Worm (Caenorhabditis elegans): Measurements from ENCODE around the gene odr-2.
"Not testable (repeated sequence)": the region's sequence is repeated elsewhere in the genome, so short reads cannot be mapped to it uniquely, and the experiment has no call there.

The odr-2 gene

DNA sequence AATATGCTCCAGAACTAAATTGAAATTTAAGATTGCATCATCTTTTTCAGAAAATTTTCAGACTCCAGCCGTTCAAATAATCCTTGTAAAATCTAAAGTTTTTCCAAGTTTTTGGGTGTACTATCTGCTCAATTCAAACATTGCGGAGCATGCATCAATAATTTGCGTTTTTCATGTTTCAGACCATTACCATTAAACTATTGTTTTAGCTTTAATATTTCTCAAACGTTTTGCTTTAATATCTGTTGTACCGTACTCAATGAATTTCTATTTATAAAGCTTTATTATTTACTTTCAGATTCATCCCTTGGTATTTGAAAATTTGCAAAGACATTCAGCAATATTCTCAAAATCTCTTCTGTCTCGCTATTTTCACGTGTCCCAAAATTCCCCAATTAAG, at the start of gene odr-2:
Gene odr-2 (plus strand): TSS at position 301 of the 400 bp plus-strand sequence.
- no peak for TF ChIP-seq ZK546.5 (tag; optimal IDR thresholded peaks at IDR 0.05)
- TF ChIP-seq nhr-10 (tag; optimal IDR thresholded peaks at IDR 0.05): no peak
- TF ChIP-seq skn-1 (tag; optimal IDR thresholded peaks at IDR 0.05): no peak
- no peak for TF ChIP-seq nhr-237 (tag; optimal IDR thresholded peaks at IDR 0.05)
- no peak for TF ChIP-seq elt-3 (tag; optimal IDR thresholded peaks at IDR 0.05)
- TF ChIP-seq blmp-1 (tag; optimal IDR thresholded peaks at IDR 0.05; ENCODE audit: insufficient read depth): no peak
- no peak for TF ChIP-seq ztf-4 (tag; optimal IDR thresholded peaks at IDR 0.05)
- TF ChIP-seq nhr-12 (tag; optimal IDR thresholded peaks at IDR 0.05): no peak
- no peak for TF ChIP-seq unc-62 (GFP tag; optimal IDR thresholded peaks at IDR 0.05)
- no peak for TF ChIP-seq aly-2 (tag; optimal IDR thresholded peaks at IDR 0.05)
- no peak for TF ChIP-seq peb-1 (tag; optimal IDR thresholded peaks at IDR 0.05)
- TF ChIP-seq nhr-6 (tag; optimal IDR thresholded peaks at IDR 0.05): no peak
- TF ChIP-seq sem-4 (tag; optimal IDR thresholded peaks at IDR 0.05): no peak
- TF ChIP-seq nhr-77 (tag; optimal IDR thresholded peaks at IDR 0.05): no peak
- TF ChIP-seq ceh-82 (tag; optimal IDR thresholded peaks at IDR 0.05): no peak

DNA sequence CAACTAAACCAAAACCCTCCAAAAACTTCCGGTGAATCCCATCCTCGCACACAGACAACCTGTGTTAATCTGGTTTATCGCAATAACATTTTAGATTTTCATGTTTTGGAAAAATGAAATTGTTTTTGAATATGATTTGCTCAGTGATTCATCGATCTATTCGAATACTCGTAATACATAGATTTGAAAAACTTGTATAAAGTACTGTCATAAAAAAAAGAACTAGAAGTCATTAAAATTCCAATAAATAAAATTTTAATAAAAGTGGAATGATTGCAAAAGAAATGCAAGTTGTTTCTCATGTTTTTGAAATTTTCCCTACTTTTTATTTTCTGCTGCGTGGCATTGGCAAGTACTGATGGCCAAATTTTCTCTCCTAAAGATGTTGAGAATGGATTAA, 48.7 kb upstream of the odr-2 start, which contains the start of gene spig-8:
Gene spig-8 (plus strand): TSS at position 301 of the 400 bp plus-strand sequence.
- TF ChIP-seq F13H6.1 (tag; optimal IDR thresholded peaks at IDR 0.05): no peak
- TF ChIP-seq lin-39 (tag; optimal IDR thresholded peaks at IDR 0.05): no peak
- TF ChIP-seq nhr-23 (tag; optimal IDR thresholded peaks at IDR 0.05): no peak
- no peak for TF ChIP-seq fos-1 (tag; optimal IDR thresholded peaks at IDR 0.05)
- no peak for TF ChIP-seq nhr-10 (tag; optimal IDR thresholded peaks at IDR 0.05)
- TF ChIP-seq lin-11 (tag; optimal IDR thresholded peaks at IDR 0.05): no peak

DNA sequence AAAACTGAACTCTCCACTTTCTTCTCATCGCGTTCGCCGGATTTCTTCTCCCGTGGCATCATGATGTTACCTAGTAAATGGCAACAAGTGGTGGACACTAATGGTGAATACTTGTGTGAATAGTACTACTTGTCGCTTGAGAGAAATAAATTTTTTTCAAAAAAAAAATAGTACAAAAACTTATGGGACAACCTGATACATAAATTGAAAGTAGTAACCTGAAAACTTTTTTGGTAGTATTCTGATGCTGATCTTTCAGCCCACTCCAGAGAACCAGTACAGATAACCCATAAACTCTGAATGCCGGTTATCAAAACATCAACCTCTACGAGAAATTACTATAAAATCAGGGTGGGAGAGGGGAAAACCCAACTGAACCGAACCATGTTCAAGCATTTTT, 45.6 kb upstream of the odr-2 start, which contains the start of gene Y57E12AL.2:
Gene Y57E12AL.2 (plus strand): TSS at position 301 of the 400 bp plus-strand sequence.
- not testable (repeated sequence) for TF ChIP-seq nhr-11, nhr-21, nhr-77 (tag; optimal IDR thresholded peaks at IDR 0.05)

DNA sequence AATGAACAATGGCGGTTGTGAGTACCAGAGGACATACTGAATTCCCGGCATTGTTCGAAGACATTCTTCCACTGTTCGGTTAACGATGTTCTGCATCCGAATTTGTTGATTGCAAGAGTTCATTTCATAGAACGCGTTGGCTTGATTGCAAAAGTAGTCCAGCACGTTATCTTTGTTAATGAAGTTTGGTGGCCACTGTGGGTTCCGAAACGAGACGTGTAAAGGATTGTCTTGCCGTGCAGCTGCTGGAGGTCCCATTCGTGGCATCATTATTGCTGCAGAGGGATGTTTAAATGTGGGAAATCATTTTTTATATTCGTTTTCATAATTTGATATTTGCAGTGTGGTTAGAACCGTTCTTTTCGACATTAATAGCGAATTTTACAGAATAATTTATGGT, 44.0 kb upstream of the odr-2 start, which contains the start of gene mdt-6:
Gene mdt-6 (minus strand): TSS at position 275 of the 400 bp plus-strand sequence.
- TF ChIP-seq crh-2 (tag; optimal IDR thresholded peaks at IDR 0.05) (no peak), nhr-77 (tag; optimal IDR thresholded peaks at IDR 0.05) (no peak), nhr-23 (tag; optimal IDR thresholded peaks at IDR 0.05) (no peak), ceh-16 (tag; optimal IDR thresholded peaks at IDR 0.05) (no peak), nhr-6 (tag; optimal IDR thresholded peaks at IDR 0.05) (no peak), ZK546.5 (tag; optimal IDR thresholded peaks at IDR 0.05) (no peak), blmp-1 (tag; optimal IDR thresholded peaks at IDR 0.05; ENCODE audit: insufficient read depth) (no peak), mdl-1 (tag; optimal IDR thresholded peaks at IDR 0.05) (no peak)

DNA sequence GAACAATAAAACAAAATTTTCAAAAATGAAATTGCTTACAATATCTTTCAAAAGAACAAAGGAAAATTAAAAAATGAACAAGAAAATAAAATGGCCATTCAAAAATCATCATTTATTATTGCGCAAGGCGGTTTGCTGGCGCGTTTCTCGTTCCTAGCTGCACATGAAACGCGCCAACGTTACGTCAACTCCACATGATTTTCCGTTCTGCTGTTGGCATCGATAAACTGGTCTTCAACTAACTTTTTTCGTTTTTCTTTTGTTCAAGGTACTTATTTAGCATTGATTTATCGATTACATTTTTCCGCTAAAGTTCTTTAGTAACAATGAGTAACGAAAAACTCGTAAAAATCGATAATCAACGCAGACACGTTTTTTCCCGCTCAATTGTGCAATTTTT, 43.0 kb upstream of the odr-2 start, which contains the start of the genes Y57E12AL.6 and Y57E12AL.1:
Gene Y57E12AL.6 (minus strand): TSS at position 75 of the 400 bp plus-strand sequence.
Gene Y57E12AL.1 (plus strand): TSS at position 135 of the 400 bp plus-strand sequence.
- peak; percentile 36 for TF ChIP-seq blmp-1 (tag; optimal IDR thresholded peaks at IDR 0.05; ENCODE audit: insufficient read depth)
- no peak for TF ChIP-seq ztf-11 (tag; optimal IDR thresholded peaks at IDR 0.05)
- TF ChIP-seq ztf-1 (GFP tag; conservative IDR thresholded peaks at IDR 0.05): no peak
- TF ChIP-seq F13H6.1 (tag; optimal IDR thresholded peaks at IDR 0.05): peak; percentile 83
- TF ChIP-seq nhr-25 (tag; optimal IDR thresholded peaks at IDR 0.05): peak; percentile 91
- no peak for TF ChIP-seq nhr-77 (tag; optimal IDR thresholded peaks at IDR 0.05)
- TF ChIP-seq sem-4 (tag; optimal IDR thresholded peaks at IDR 0.05): peak; percentile 79
- TF ChIP-seq mbf-1 (tag; optimal IDR thresholded peaks at IDR 0.05): no peak
- peak; percentile 80 for TF ChIP-seq sma-3 (GFP tag; optimal IDR thresholded peaks at IDR 0.05)
- TF ChIP-seq peb-1 (tag; optimal IDR thresholded peaks at IDR 0.05): no peak
- peak; percentile 37 for TF ChIP-seq mab-5 (tag; optimal IDR thresholded peaks at IDR 0.05)
- TF ChIP-seq nhr-11 (tag; optimal IDR thresholded peaks at IDR 0.05): no peak
- TF ChIP-seq nhr-21 (tag; optimal IDR thresholded peaks at IDR 0.05): peak; percentile 73
- TF ChIP-seq fos-1 (tag; optimal IDR thresholded peaks at IDR 0.05): peak; percentile 51
- TF ChIP-seq skn-1 (tag; optimal IDR thresholded peaks at IDR 0.05): peak; percentile 67
- peak; percentile 75 for TF ChIP-seq nhr-6 (tag; optimal IDR thresholded peaks at IDR 0.05)
- peak; percentile 88 for TF ChIP-seq sma-9 (GFP tag; optimal IDR thresholded peaks at IDR 0.05)
- TF ChIP-seq sma-9 (tag; optimal IDR thresholded peaks at IDR 0.05): no peak
- TF ChIP-seq nhr-237 (tag; optimal IDR thresholded peaks at IDR 0.05): peak; percentile 28
- TF ChIP-seq egl-27 (tag; optimal IDR thresholded peaks at IDR 0.05): peak; percentile 49
- TF ChIP-seq nhr-129 (tag; optimal IDR thresholded peaks at IDR 0.05): peak; percentile 91
- TF ChIP-seq ztf-4 (tag; optimal IDR thresholded peaks at IDR 0.05): peak; percentile 77
- peak in 1 of 2 experiments; percentile 31 for TF ChIP-seq mdl-1 (tag; optimal IDR thresholded peaks at IDR 0.05)
- no peak for TF ChIP-seq ZK546.5 (tag; optimal IDR thresholded peaks at IDR 0.05)
- TF ChIP-seq crh-2 (tag; optimal IDR thresholded peaks at IDR 0.05): peak; percentile 92
- TF ChIP-seq elt-3 (tag; optimal IDR thresholded peaks at IDR 0.05): no peak
- TF ChIP-seq lin-11 (tag; optimal IDR thresholded peaks at IDR 0.05): peak; percentile 51
- peak; percentile 60 for TF ChIP-seq snpc-4 (tag; optimal IDR thresholded peaks at IDR 0.05)
- TF ChIP-seq lin-13 (GFP tag; optimal IDR thresholded peaks at IDR 0.05): peak; percentile 73
- TF ChIP-seq zag-1 (tag; optimal IDR thresholded peaks at IDR 0.05): peak; percentile 17
- peak; percentile 79 for TF ChIP-seq unc-55 (GFP tag; optimal IDR thresholded peaks at IDR 0.05)
- TF ChIP-seq R02D3.7 (tag; optimal IDR thresholded peaks at IDR 0.05): peak; percentile 7
- no peak for TF ChIP-seq lin-39 (tag; optimal IDR thresholded peaks at IDR 0.05)
- peak; percentile 67 to 89 for TF ChIP-seq lsy-2 (tag; optimal IDR thresholded peaks at IDR 0.05)
- TF ChIP-seq nhr-12 (tag; optimal IDR thresholded peaks at IDR 0.05): no peak
- TF ChIP-seq gmeb-1 (tag; optimal IDR thresholded peaks at IDR 0.05): peak; percentile 86

Measured in whole organism, L2 larva.